Fruit fly (Drosophila melanogaster): ENCODE results near the gene Cyp308a1.

DNA sequence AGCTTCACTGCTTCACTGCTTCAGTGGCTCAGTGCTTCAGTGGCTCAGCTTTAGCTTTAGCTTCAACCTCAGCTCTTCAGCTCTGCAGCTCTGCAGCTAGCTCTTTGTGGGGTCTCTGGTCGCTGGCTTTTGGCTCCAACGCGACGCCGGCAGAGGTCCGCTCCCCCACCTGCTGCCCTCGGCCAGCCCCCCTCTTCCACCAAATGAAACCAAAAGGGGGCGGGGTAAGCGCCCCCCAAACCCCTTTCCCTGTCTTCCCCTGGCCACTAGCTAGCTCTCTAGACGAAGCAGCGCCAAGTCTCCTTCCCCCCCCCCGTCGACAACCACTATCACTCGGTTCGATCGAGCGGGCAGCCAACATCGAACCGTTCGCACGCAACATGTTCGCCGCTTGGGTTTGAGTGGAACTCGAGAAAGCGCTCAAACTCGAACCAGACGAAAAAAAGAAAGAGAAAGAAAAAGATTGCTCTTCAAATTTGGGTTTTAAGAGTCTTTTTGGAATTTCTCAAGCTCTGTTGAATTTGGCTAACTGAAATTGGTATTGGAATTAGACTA lies 16.6 kb upstream of the Cyp308a1 start, which contains the start of gene Cyp18a1:
- TF ChIP-seq CG8478 (optimal IDR thresholded peaks at IDR 0.05): no peak
- TF ChIP-seq CTCF (optimal IDR thresholded peaks at IDR 0.05): no peak

All from S2 (cell line).